Fruit fly (Drosophila melanogaster): ENCODE measurements around the gene elav.

Gene elav

DNA sequence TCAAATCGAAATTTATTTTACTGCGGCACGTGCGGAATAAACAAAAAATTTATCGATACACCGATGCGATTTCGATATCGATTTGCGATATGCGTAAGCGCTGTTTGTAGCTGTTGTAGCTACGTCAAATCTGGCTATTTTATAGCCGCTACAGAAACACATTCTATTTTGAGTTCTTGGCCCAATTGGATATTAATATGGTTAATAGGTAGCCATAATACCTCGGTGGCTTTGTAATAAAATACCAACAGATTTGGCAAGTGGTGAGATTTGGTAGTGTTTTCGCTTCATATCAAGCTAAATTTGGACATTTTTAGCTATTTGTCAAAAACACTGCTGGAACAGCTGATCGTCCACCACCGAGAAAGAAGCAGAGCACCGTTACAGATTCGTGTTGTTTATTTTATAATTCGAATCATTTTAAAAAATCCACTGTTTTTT lies 35.5 kb downstream of the elav start, which contains the start of the genes CG18273 and CG3156 (continued):
- TF ChIP-seq zen (tag; optimal IDR thresholded peaks at IDR 0.05) (peak; percentile 40), CoRest (tag; optimal IDR thresholded peaks at IDR 0.05) (peak; percentile 55), ewg (GFP tag; optimal IDR thresholded peaks at IDR 0.05) (no peak), Six4 (GFP tag; optimal IDR thresholded peaks at IDR 0.05) (no peak), trh (GFP tag; optimal IDR thresholded peaks at IDR 0.05) (no peak), hb (GFP tag; IDR thresholded peaks at IDR 0.05; ENCODE audit: partially characterized antibody) (0 out of 3 replicates have a peak, but pooled peaks have one; percentile 43), CG9727 (GFP tag; optimal IDR thresholded peaks at IDR 0.05) (peak; percentile 29), zfh2 (GFP tag; optimal IDR thresholded peaks at IDR 0.05) (peak; percentile 36), CG13424 (tag; optimal IDR thresholded peaks at IDR 0.05) (peak; percentile 24), CG12391 (tag; optimal IDR thresholded peaks at IDR 0.05) (peak; percentile 35), lbe (GFP tag; optimal IDR thresholded peaks at IDR 0.05) (no peak), bcd (GFP tag; optimal IDR thresholded peaks at IDR 0.05) (no peak), sisA (GFP tag; IDR thresholded peaks at IDR 0.05) (no peak), CG18262 (tag; optimal IDR thresholded peaks at IDR 0.05) (no peak), CG12299 (tag; optimal IDR thresholded peaks at IDR 0.05) (peak; percentile 7), trem (tag; optimal IDR thresholded peaks at IDR 0.05) (peak; percentile 73), nau (GFP tag; optimal IDR thresholded peaks at IDR 0.05) (no peak), Dll (GFP tag; IDR thresholded peaks at IDR 0.05; ENCODE audit: partially characterized antibody) (peak; percentile 65), Dad (GFP tag; optimal IDR thresholded peaks at IDR 0.05) (no peak), Dp (GFP tag; optimal IDR thresholded peaks at IDR 0.05) (peak; percentile 39), ind (GFP tag; optimal IDR thresholded peaks at IDR 0.05) (no peak), CTCF (GFP tag; optimal IDR thresholded peaks at IDR 0.05) (no peak), hth (optimal IDR thresholded peaks at IDR 0.05) (no peak), CG6791 (GFP tag; IDR thresholded peaks at IDR 0.05; ENCODE audit: partially characterized antibody) (peak; percentile 56; the same call in 1 of the 3 replicates), stwl (tag; optimal IDR thresholded peaks at IDR 0.05) (peak; percentile 44), Trl (optimal IDR thresholded peaks at IDR 0.05) (no peak), Trl (GFP tag; optimal IDR thresholded peaks at IDR 0.05) (no peak), esg (GFP tag; conservative IDR thresholded peaks at IDR 0.05) (no peak), Lim3 (GFP tag; IDR thresholded peaks at IDR 0.05) (no peak), danr (GFP tag; IDR thresholded peaks at IDR 0.05) (no peak), Bdp1 (GFP tag; optimal IDR thresholded peaks at IDR 0.05) (no peak), CG13775 (GFP tag; optimal IDR thresholded peaks at IDR 0.05) (peak; percentile 36), CG2116 (GFP tag; optimal IDR thresholded peaks at IDR 0.05) (peak; percentile 82), dpn (GFP tag; optimal IDR thresholded peaks at IDR 0.05) (peak in 1 of 2 experiments; percentile 5), oc (tag; optimal IDR thresholded peaks at IDR 0.05) (no peak), CG4854 (GFP tag; optimal IDR thresholded peaks at IDR 0.05) (no peak), CG2199 (GFP tag; IDR thresholded peaks at IDR 0.05) (no peak), BtbVII (GFP tag; optimal IDR thresholded peaks at IDR 0.05) (no peak), Sry-δ (GFP tag; optimal IDR thresholded peaks at IDR 0.05) (peak; percentile 75), CG11560 (tag; IDR thresholded peaks at IDR 0.05) (no peak), MESR4 (GFP tag; optimal IDR thresholded peaks at IDR 0.05) (no peak), Aef1 (GFP tag; IDR thresholded peaks at IDR 0.05) (no peak), CG2678 (tag; optimal IDR thresholded peaks at IDR 0.05) (no peak), HLH4C (GFP tag; IDR thresholded peaks at IDR 0.05; ENCODE audit: partially characterized antibody) (peak; percentile 71), caup (GFP tag; optimal IDR thresholded peaks at IDR 0.05; ENCODE audit: severe bottlenecking) (no peak), NK7.1 (GFP tag; optimal IDR thresholded peaks at IDR 0.05) (no peak), CG8924 (tag; optimal IDR thresholded peaks at IDR 0.05) (peak; percentile 33), Usf (GFP tag; optimal IDR thresholded peaks at IDR 0.05) (no peak), Elba2 (GFP tag; optimal IDR thresholded peaks at IDR 0.05) (peak; percentile 82), knrl (GFP tag; IDR thresholded peaks at IDR 0.05; ENCODE audit: partially characterized antibody) (peak; percentile 52), Jarid2 (GFP tag; optimal IDR thresholded peaks at IDR 0.05) (no peak), CG12942 (GFP tag; optimal IDR thresholded peaks at IDR 0.05) (no peak)

Data from whole organism, embryonic.